Worm (Caenorhabditis elegans): Measurements from ENCODE around the gene B0035.15.

- TF ChIP-seq nhr-11 (tag; optimal IDR thresholded peaks at IDR 0.05) = no peak
- no peak for TF ChIP-seq nhr-237 (tag; optimal IDR thresholded peaks at IDR 0.05)
- TF ChIP-seq unc-39 (tag; optimal IDR thresholded peaks at IDR 0.05) = no peak
- no peak for TF ChIP-seq lin-39 (tag; optimal IDR thresholded peaks at IDR 0.05)
- no peak for TF ChIP-seq unc-62 (GFP tag; optimal IDR thresholded peaks at IDR 0.05)
- TF ChIP-seq zag-1 (tag; optimal IDR thresholded peaks at IDR 0.05) = no peak
- TF ChIP-seq snpc-4 (tag; optimal IDR thresholded peaks at IDR 0.05) = no peak
- TF ChIP-seq elt-3 (tag; optimal IDR thresholded peaks at IDR 0.05) = no peak
- TF ChIP-seq blmp-1 (tag; optimal IDR thresholded peaks at IDR 0.05; ENCODE audit: insufficient read depth) = no peak
- no peak for TF ChIP-seq dmd-4 (tag; optimal IDR thresholded peaks at IDR 0.05)
- no peak for TF ChIP-seq sma-3 (GFP tag; optimal IDR thresholded peaks at IDR 0.05)
- TF ChIP-seq lsy-2 (tag; optimal IDR thresholded peaks at IDR 0.05) = no peak
Measured at ce11 chrIV:11320500-11320899, 22.4 kb upstream of the B0035.15 start, which contains the start of gene edg-1.

Measured in whole organism, L2 larva.